Fruit fly (Drosophila melanogaster) whole organism, embryonic: ENCODE measurements around the gene CG8892.

Experiments used
- Bgb ChIP-seq: fragments of 200-800 bp; sonication (Bioruptor generic); IDR thresholded peaks from 2 replicates; pipeline ENCODE4 v1.3.6; 2022; ENCODE audit warnings: missing biosample characterization, missing genetic modification characterization; ENCODE audit not compliant: partially characterized antibody
- Blimp-1 ChIP-seq: fragments of 200-800 bp; sonication (Bioruptor generic); optimal IDR thresholded peaks from 3 replicates; lab custom pipeline; 2018; ENCODE audit warnings: missing biosample characterization, missing genetic modification characterization, mild to moderate bottlenecking, moderate library complexity, missing genetic modification reagents
- CG10209 ChIP-seq: fragments of 200-800 bp; sonication (Bioruptor generic); optimal IDR thresholded peaks from 3 replicates; lab custom pipeline; 2017; ENCODE audit warnings: missing biosample characterization, mild to moderate bottlenecking, missing genetic modification characterization, missing genetic modification reagents
- CG10366 ChIP-seq: fragments of 200-800 bp; sonication (Bioruptor generic); IDR thresholded peaks from 2 replicates; pipeline ENCODE4 v1.3.6; 2022; ENCODE audit warnings: missing biosample characterization, missing genetic modification characterization
- CG11085 ChIP-seq: fragments of 200-800 bp; sonication (Bioruptor generic); IDR thresholded peaks from 2 replicates; pipeline ENCODE4 v1.3.6; 2022; ENCODE audit warnings: missing biosample characterization, missing genetic modification characterization
- CG11695 ChIP-seq: fragments of 200-800 bp; sonication (Bioruptor generic); IDR thresholded peaks from 3 replicates; pipeline ENCODE4 v1.3.6; 2022; ENCODE audit warnings: missing biosample characterization, missing genetic modification characterization
- CG12769 ChIP-seq: fragments of 200-800 bp; sonication (Bioruptor generic); optimal IDR thresholded peaks from 2 replicates; lab custom pipeline; 2019; ENCODE audit warnings: missing biosample characterization, mild to moderate bottlenecking, missing genetic modification characterization, moderate library complexity
- CG14710 ChIP-seq: fragments of 200-800 bp; sonication (Bioruptor generic); optimal IDR thresholded peaks from 3 replicates; lab custom pipeline; 2019; ENCODE audit warnings: missing biosample characterization, mild to moderate bottlenecking, missing genetic modification characterization, moderate library complexity
- CG17328 ChIP-seq: fragments of 200-800 bp; sonication (Bioruptor generic); IDR thresholded peaks from 2 replicates; pipeline ENCODE4 v1.3.6; 2022; ENCODE audit warnings: missing biosample characterization, missing genetic modification characterization
- CG18262 ChIP-seq: fragments of 200-800 bp; optimal IDR thresholded peaks from 3 replicates; lab custom pipeline; 2019; ENCODE audit warnings: missing biosample characterization, mild to moderate bottlenecking, missing genetic modification characterization, moderate library complexity
- CG30431 ChIP-seq: fragments of 200-800 bp; sonication (Bioruptor generic); optimal IDR thresholded peaks from 2 replicates; lab custom pipeline; 2017; ENCODE audit warnings: missing biosample characterization, missing genetic modification characterization
- CG5245 ChIP-seq: fragments of 200-800 bp; sonication (Bioruptor generic); optimal IDR thresholded peaks from 3 replicates; lab custom pipeline; 2016; ENCODE audit warnings: missing biosample characterization, missing genetic modification characterization
- CG6175 ChIP-seq: fragments of 200-800 bp; sonication (Bioruptor generic); IDR thresholded peaks from 3 replicates; pipeline ENCODE4 v1.3.6; 2022; ENCODE audit warnings: missing biosample characterization, missing genetic modification characterization
- CG7786 ChIP-seq: fragments of 200-800 bp; sonication (Bioruptor generic); optimal IDR thresholded peaks from 2 replicates; lab custom pipeline; 2016; ENCODE audit warnings: missing biosample characterization, missing genetic modification characterization
- CG7987 ChIP-seq: fragments of 200-800 bp; sonication (Bioruptor generic); optimal IDR thresholded peaks from 2 replicates; lab custom pipeline; 2018; ENCODE audit warnings: missing biosample characterization, mild to moderate bottlenecking, missing genetic modification characterization, moderate library complexity
- CG9817 ChIP-seq: fragments of 200-800 bp; sonication (Bioruptor generic); optimal IDR thresholded peaks from 2 replicates; lab custom pipeline; 2018; ENCODE audit warnings: missing biosample characterization, mild to moderate bottlenecking, missing genetic modification characterization, moderate library complexity
- CG9876 ChIP-seq: fragments of 200-800 bp; sonication (Bioruptor generic); optimal IDR thresholded peaks from 2 replicates; lab custom pipeline; 2016; ENCODE audit warnings: missing biosample characterization, missing genetic modification characterization
- Camta ChIP-seq: fragments of 200-800 bp; sonication (Bioruptor generic); optimal IDR thresholded peaks from 2 replicates; lab custom pipeline; 2016; ENCODE audit warnings: missing biosample characterization, missing genetic modification characterization
- Ets97D ChIP-seq: fragments of 200-800 bp; sonication (Bioruptor generic); optimal IDR thresholded peaks from 3 replicates; lab custom pipeline; 2016; ENCODE audit warnings: missing biosample characterization, missing genetic modification characterization
- Hey ChIP-seq: fragments of 200-800 bp; sonication (Bioruptor generic); optimal IDR thresholded peaks from 3 replicates; lab custom pipeline; 2018; ENCODE audit warnings: missing biosample characterization, mild to moderate bottlenecking, missing genetic modification characterization
- Hr51 ChIP-seq, 2 experiments: fragments of 200-800 bp; sonication (Bioruptor generic); optimal IDR thresholded peaks; 2 replicates in 1 of 2; 3 replicates in 1 of 2; lab custom pipeline; 2016 to 2018; ENCODE audit warnings: missing biosample characterization in 2 of 2, missing genetic modification characterization in 2 of 2, mild to moderate bottlenecking in 1 of 2, moderate library complexity in 1 of 2
- Lhr ChIP-seq: fragments of 200-800 bp; sonication (Bioruptor generic); optimal IDR thresholded peaks from 3 replicates; lab custom pipeline; 2017; ENCODE audit warnings: mild to moderate bottlenecking, missing biosample characterization, missing genetic modification reagents, missing genetic modification characterization
- MTF-1 ChIP-seq: fragments of 200-800 bp; sonication (Bioruptor generic); optimal IDR thresholded peaks from 2 replicates; lab custom pipeline; 2018; ENCODE audit warnings: missing biosample characterization, mild to moderate bottlenecking, missing genetic modification characterization, borderline replicate concordance
- Mad ChIP-seq: fragments of 200-800 bp; sonication (Bioruptor generic); optimal IDR thresholded peaks from 2 replicates; lab custom pipeline; 2016; ENCODE audit warnings: missing biosample characterization, missing genetic modification characterization
- Meics ChIP-seq: fragments of 200-800 bp; sonication (Bioruptor generic); optimal IDR thresholded peaks from 2 replicates; lab custom pipeline; 2017; ENCODE audit warnings: missing biosample characterization, mild to moderate bottlenecking, missing genetic modification characterization
- Neu2 ChIP-seq: fragments of 200-800 bp; sonication (Bioruptor generic); optimal IDR thresholded peaks from 3 replicates; lab custom pipeline; 2016; ENCODE audit warnings: missing biosample characterization, missing genetic modification characterization, borderline replicate concordance
- Oli ChIP-seq: fragments of 200-800 bp; sonication (Bioruptor generic); optimal IDR thresholded peaks from 2 replicates; lab custom pipeline; 2018; ENCODE audit warnings: missing biosample characterization, mild to moderate bottlenecking, missing genetic modification characterization, moderate library complexity
- Ptx1 ChIP-seq: fragments of 200-800 bp; sonication (Bioruptor generic); IDR thresholded peaks from 2 replicates; pipeline ENCODE4 v1.3.6; 2022; ENCODE audit warnings: missing biosample characterization, missing genetic modification characterization
- Rfx ChIP-seq: fragments of 200-800 bp; sonication (Bioruptor generic); IDR thresholded peaks from 2 replicates; pipeline ENCODE4 v1.3.6; 2022; ENCODE audit warnings: missing biosample characterization, missing genetic modification characterization
- Spps ChIP-seq: fragments of 200-800 bp; sonication (Bioruptor generic); optimal IDR thresholded peaks from 2 replicates; lab custom pipeline; 2018; ENCODE audit warnings: missing biosample characterization, mild to moderate bottlenecking, missing genetic modification characterization
- Sry-β ChIP-seq: fragments of 200-800 bp; sonication (Bioruptor generic); optimal IDR thresholded peaks from 2 replicates; lab custom pipeline; 2018; ENCODE audit warnings: missing biosample characterization, mild to moderate bottlenecking, missing genetic modification characterization, moderate library complexity
- Taf1 ChIP-seq: fragments of 200-800 bp; sonication (Bioruptor generic); IDR thresholded peaks from 2 replicates; pipeline ENCODE4 v1.3.6; 2022; ENCODE audit warnings: missing biosample characterization, missing genetic modification characterization
- Xrp1 ChIP-seq: fragments of 200-800 bp; sonication (Bioruptor generic); IDR thresholded peaks from 2 replicates; pipeline ENCODE4 v1.3.6; 2022; ENCODE audit warnings: missing biosample characterization, missing genetic modification characterization
- YL-1 ChIP-seq: fragments of 200-800 bp; sonication (Bioruptor generic); optimal IDR thresholded peaks from 3 replicates; lab custom pipeline; 2017; ENCODE audit warnings: missing biosample characterization, mild to moderate bottlenecking, missing genetic modification characterization
- ato ChIP-seq: fragments of 200-800 bp; sonication (Bioruptor generic); IDR thresholded peaks from 2 replicates; pipeline ENCODE4 v1.3.6; 2022; ENCODE audit warnings: missing biosample characterization, missing genetic modification characterization; ENCODE audit not compliant: partially characterized antibody
- az2 ChIP-seq: fragments of 200-800 bp; sonication (Bioruptor generic); optimal IDR thresholded peaks from 3 replicates; lab custom pipeline; 2016; ENCODE audit warnings: missing biosample characterization, missing genetic modification characterization
- cad ChIP-seq: fragments of >200 bp; optimal IDR thresholded peaks from 2 replicates; lab custom pipeline; 2017; ENCODE audit warnings: missing biosample characterization, missing genetic modification characterization
- dmrt11E ChIP-seq: fragments of 200-800 bp; sonication (Bioruptor generic); optimal IDR thresholded peaks from 3 replicates; lab custom pipeline; 2018; ENCODE audit warnings: missing biosample characterization, mild to moderate bottlenecking, missing genetic modification characterization, moderate library complexity
- gfzf ChIP-seq: fragments of 200-800 bp; sonication (Bioruptor generic); optimal IDR thresholded peaks from 2 replicates; lab custom pipeline; 2016; ENCODE audit warnings: missing biosample characterization, mild to moderate bottlenecking, missing genetic modification characterization, moderate library complexity
- inv ChIP-seq: fragments of 200-800 bp; sonication (Bioruptor generic); IDR thresholded peaks from 2 replicates; pipeline ENCODE4 v1.3.6; 2022; ENCODE audit warnings: missing biosample characterization, missing genetic modification characterization; ENCODE audit not compliant: partially characterized antibody
- nau ChIP-seq: fragments of 200-800 bp; sonication (Bioruptor generic); optimal IDR thresholded peaks from 3 replicates; lab custom pipeline; 2017; ENCODE audit warnings: missing biosample characterization, mild to moderate bottlenecking, missing genetic modification characterization, missing genetic modification reagents
- otp ChIP-seq: fragments of 200-800 bp; sonication (Bioruptor generic); IDR thresholded peaks from 3 replicates; pipeline ENCODE4, ENCODE4 v1.3.6; 2022; ENCODE audit warnings: missing biosample characterization, missing genetic modification characterization
- sug ChIP-seq: fragments of 200-800 bp; optimal IDR thresholded peaks from 2 replicates; lab custom pipeline; 2019; ENCODE audit warnings: missing biosample characterization, mild to moderate bottlenecking, missing genetic modification characterization, moderate library complexity
- toy ChIP-seq: fragments of 200-800 bp; sonication (Bioruptor generic); IDR thresholded peaks from 2 replicates; pipeline ENCODE4 v1.3.6; 2022; ENCODE audit warnings: missing biosample characterization, missing genetic modification characterization
- trem ChIP-seq: fragments of 200-800 bp; optimal IDR thresholded peaks from 3 replicates; lab custom pipeline; 2019; ENCODE audit warnings: missing biosample characterization, mild to moderate bottlenecking, missing genetic modification characterization, moderate library complexity
- trh ChIP-seq: fragments of 200-800 bp; sonication (Bioruptor generic); optimal IDR thresholded peaks from 2 replicates; lab custom pipeline; 2016; ENCODE audit warnings: missing biosample characterization, missing genetic modification characterization
- twi ChIP-seq: fragments of 200-800 bp; optimal IDR thresholded peaks from 2 replicates; lab custom pipeline; 2019; ENCODE audit warnings: missing biosample characterization, mild to moderate bottlenecking, missing genetic modification characterization, moderate library complexity
- vnd ChIP-seq: fragments of 200-800 bp; sonication (Bioruptor generic); IDR thresholded peaks from 3 replicates; pipeline ENCODE4 v1.3.6; 2022; ENCODE audit warnings: missing biosample characterization, missing genetic modification characterization; ENCODE audit not compliant: partially characterized antibody
- wdn ChIP-seq: fragments of 200-800 bp; sonication (Bioruptor generic); IDR thresholded peaks from 2 replicates; pipeline ENCODE4 v1.3.6; 2022; ENCODE audit warnings: missing biosample characterization, missing genetic modification characterization

The CG8892 gene

dm6 chr2L:5000919-5001581, 19.7 kb upstream of the CG8892 start (continued):
- no peak for TF ChIP-seq gfzf (GFP tag; lab: Kevin White, UChicago)
- TF ChIP-seq cad (GFP tag; lab: Kevin White, UChicago), result peak; percentile 34
- TF ChIP-seq Neu2 (GFP tag; lab: Kevin White, UChicago), result no peak
- peak; percentile 54 for TF ChIP-seq Rfx (GFP tag; lab: Robert Waterston, UW)
- peak; percentile 41 for TF ChIP-seq sug (tag; lab: Kevin White, UChicago)
- no peak for TF ChIP-seq Ptx1 (GFP tag; lab: Robert Waterston, UW)
- no peak for TF ChIP-seq toy
- TF ChIP-seq vnd (GFP tag; lab: Robert Waterston, UW), result peak; percentile 48; the same call in 2 of the 3 replicates
- peak; percentile 51 for TF ChIP-seq CG11085 (GFP tag; lab: Robert Waterston, UW)
- TF ChIP-seq CG12769, result peak; percentile 21
- no peak for TF ChIP-seq trem (tag; lab: Kevin White, UChicago)
- no peak for TF ChIP-seq CG7786 (GFP tag; lab: Kevin White, UChicago)
- TF ChIP-seq inv (GFP tag; lab: Robert Waterston, UW), result 0 out of 2 replicates have a peak, but pooled peaks have one; percentile 10
- no peak for TF ChIP-seq ato
- no peak for TF ChIP-seq wdn (GFP tag; lab: Robert Waterston, UW)
- TF ChIP-seq Blimp-1, result peak; percentile 48
- no peak for TF ChIP-seq Sry-β (GFP tag; lab: Kevin White, UChicago)
- TF ChIP-seq CG7987 (GFP tag; lab: Kevin White, UChicago), result no peak
- TF ChIP-seq Oli (tag; lab: Kevin White, UChicago), result no peak
- no peak for TF ChIP-seq Hey (tag; lab: Kevin White, UChicago)
- peak; percentile 6; the same call in 1 of the 3 replicates for TF ChIP-seq CG11695 (GFP tag; lab: Robert Waterston, UW)
- TF ChIP-seq dmrt11E, result no peak
- TF ChIP-seq nau (GFP tag; lab: Kevin White, UChicago), result no peak
- peak; percentile 64 for TF ChIP-seq CG17328
- no peak for TF ChIP-seq CG10209
- no peak for TF ChIP-seq Lhr
- TF ChIP-seq otp (GFP tag; lab: Robert Waterston, UW), result peak; percentile 65; the same call in 2 of the 3 replicates
- TF ChIP-seq CG9876 (GFP tag; lab: Kevin White, UChicago), result no peak
- TF ChIP-seq Xrp1 (GFP tag; lab: Robert Waterston, UW), result peak; percentile 55
- no peak for TF ChIP-seq az2 (GFP tag; lab: Kevin White, UChicago)
- no peak for TF ChIP-seq MTF-1 (GFP tag; lab: Kevin White, UChicago)
- no peak for TF ChIP-seq Mad
- no peak for TF ChIP-seq Ets97D
- TF ChIP-seq Meics (GFP tag; lab: Kevin White, UChicago), result no peak
- TF ChIP-seq YL-1 (GFP tag; lab: Kevin White, UChicago), result peak; percentile 6
- TF ChIP-seq CG6175, result no peak; the same call in 2 of the 3 replicates
- TF ChIP-seq CG18262, result no peak
- TF ChIP-seq trh (GFP tag; lab: Kevin White, UChicago), result no peak
- TF ChIP-seq CG5245, result no peak
- TF ChIP-seq CG30431 (GFP tag; lab: Kevin White, UChicago), result no peak
- no peak for TF ChIP-seq twi (tag; lab: Kevin White, UChicago)
- TF ChIP-seq Bgb (GFP tag; lab: Robert Waterston, UW), result peak; percentile 69
- TF ChIP-seq CG9817 (tag; lab: Kevin White, UChicago), result no peak
- TF ChIP-seq CG14710, result no peak
- peak; percentile 34 for TF ChIP-seq CG10366 (GFP tag; lab: Robert Waterston, UW)
- TF ChIP-seq Taf1 (GFP tag; lab: Robert Waterston, UW), result peak; percentile 52
- TF ChIP-seq Spps, result no peak
- TF ChIP-seq Hr51 (GFP tag; optimal IDR thresholded peaks at IDR 0.05; lab: Kevin White, UChicago), result no peak
- no peak for TF ChIP-seq Camta (GFP tag; lab: Kevin White, UChicago)
